Worm (Caenorhabditis elegans) whole organism, late embryonic: ENCODE data around the gene srh-82.

Source experiments
- C38D4.7 ChIP-seq: fragments of 200-800 bp; sonication (Bioruptor generic); optimal IDR thresholded peaks from 2 replicates; lab custom pipeline; 2018; ENCODE audit warnings: mild to moderate bottlenecking, missing genetic modification characterization, moderate library complexity, missing compliant biosample characterization
- T23F11.4 ChIP-seq: fragments of 200-800 bp; sonication (Bioruptor generic); optimal IDR thresholded peaks from 2 replicates; lab custom pipeline; 2018; ENCODE audit warnings: mild to moderate bottlenecking, missing genetic modification characterization, missing compliant biosample characterization
- ama-1 ChIP-seq: fragments of 150-350 bp; optimal IDR thresholded peaks from 2 replicates; lab custom pipeline; 2014
- ceh-18 ChIP-seq: sonication (generic microtip); optimal IDR thresholded peaks from 2 replicates; lab custom pipeline; 2016; ENCODE audit warnings: missing genetic modification characterization, missing compliant biosample characterization
- ceh-22 ChIP-seq: sonication (generic microtip); optimal IDR thresholded peaks from 2 replicates; lab custom pipeline; 2017; ENCODE audit warnings: missing biosample characterization, missing genetic modification characterization
- ceh-9 ChIP-seq: sonication (generic microtip); optimal IDR thresholded peaks from 2 replicates; lab custom pipeline; 2016; ENCODE audit warnings: mild to moderate bottlenecking, missing genetic modification characterization, inconsistent platforms, missing compliant biosample characterization
- dve-1 ChIP-seq: sonication (generic microtip); optimal IDR thresholded peaks from 2 replicates; lab custom pipeline; 2017; ENCODE audit warnings: antibody characterized with exemption, mild to moderate bottlenecking, missing genetic modification characterization, missing compliant biosample characterization
- elt-2 ChIP-seq: sonication (generic microtip); optimal IDR thresholded peaks from 2 replicates; lab custom pipeline; 2016; ENCODE audit warnings: missing genetic modification reagents, missing genetic modification characterization, missing compliant biosample characterization
- elt-4 ChIP-seq: sonication (generic microtip); optimal IDR thresholded peaks from 2 replicates; lab custom pipeline; 2016; ENCODE audit warnings: missing genetic modification characterization, missing compliant biosample characterization
- fax-1 ChIP-seq: sonication (generic microtip); optimal IDR thresholded peaks from 2 replicates; lab custom pipeline; 2016; ENCODE audit warnings: missing genotype, missing genetic modification characterization, missing compliant biosample characterization
- fkh-10 ChIP-seq: fragments of 150-350 bp; optimal IDR thresholded peaks from 2 replicates; lab custom pipeline; 2014; ENCODE audit warnings: missing biosample characterization, missing genetic modification reagents, missing genetic modification characterization
- gmeb-2 ChIP-seq: sonication (generic microtip); optimal IDR thresholded peaks from 2 replicates; lab custom pipeline; 2016; ENCODE audit warnings: missing genetic modification characterization, inconsistent platforms, missing compliant biosample characterization
- hlh-13 ChIP-seq: fragments of 200-800 bp; sonication (Bioruptor generic); optimal IDR thresholded peaks from 2 replicates; lab custom pipeline; 2018; ENCODE audit warnings: mild to moderate bottlenecking, missing genetic modification characterization, missing compliant biosample characterization
- hlh-30 ChIP-seq: sonication (generic microtip); optimal IDR thresholded peaks from 2 replicates; lab custom pipeline; 2017; ENCODE audit warnings: antibody characterized with exemption, missing genetic modification characterization, missing compliant biosample characterization; ENCODE audit not compliant: insufficient read depth
- lim-6 ChIP-seq: sonication (generic microtip); optimal IDR thresholded peaks from 2 replicates; lab custom pipeline; 2016; ENCODE audit warnings: missing genetic modification characterization, missing compliant biosample characterization
- lin-11 ChIP-seq: fragments of 200-800 bp; sonication (Bioruptor generic); optimal IDR thresholded peaks from 2 replicates; lab custom pipeline; 2018; ENCODE audit warnings: mild to moderate bottlenecking, missing genetic modification characterization, missing compliant biosample characterization
- madf-2 ChIP-seq: sonication (generic microtip); optimal IDR thresholded peaks from 2 replicates; lab custom pipeline; 2017; ENCODE audit warnings: missing genetic modification characterization, missing compliant biosample characterization
- nfya-1 ChIP-seq: sonication (generic microtip); optimal IDR thresholded peaks from 2 replicates; lab custom pipeline; 2017; ENCODE audit warnings: missing genetic modification characterization, mild to moderate bottlenecking, missing compliant biosample characterization, antibody characterized with exemption, moderate library complexity
- nhr-11 ChIP-seq: fragments of 150-350 bp; optimal IDR thresholded peaks from 2 replicates; lab custom pipeline; 2014; ENCODE audit warnings: missing biosample characterization, missing genetic modification characterization
- pha-2 ChIP-seq: sonication (generic microtip); optimal IDR thresholded peaks from 2 replicates; lab custom pipeline; 2017; ENCODE audit warnings: mild to moderate bottlenecking, missing genetic modification characterization, missing compliant biosample characterization
- pros-1 ChIP-seq: fragments of 150-350 bp; optimal IDR thresholded peaks from 2 replicates; lab custom pipeline; 2014; ENCODE audit warnings: missing biosample characterization, missing genetic modification reagents, missing genetic modification characterization
- rnt-1 ChIP-seq: sonication (generic microtip); optimal IDR thresholded peaks from 2 replicates; lab custom pipeline; 2016; ENCODE audit warnings: missing genetic modification characterization, missing compliant biosample characterization
- sdc-2 ChIP-seq: sonication (generic microtip); optimal IDR thresholded peaks from 2 replicates; lab custom pipeline; 2016; ENCODE audit warnings: missing genotype, missing genetic modification characterization, missing compliant biosample characterization
- sox-2 ChIP-seq: fragments of 200-800 bp; sonication (Bioruptor generic); IDR thresholded peaks from 2 replicates; pipeline ENCODE4 v1.3.6; 2022; ENCODE audit warnings: missing genetic modification reagents, missing genetic modification characterization, missing compliant biosample characterization
- sox-4 ChIP-seq: sonication (generic microtip); optimal IDR thresholded peaks from 2 replicates; lab custom pipeline; 2017; ENCODE audit warnings: mild to moderate bottlenecking, missing genetic modification characterization, inconsistent platforms, missing compliant biosample characterization
- tbx-2 ChIP-seq: sonication (generic microtip); optimal IDR thresholded peaks from 2 replicates; lab custom pipeline; 2016; ENCODE audit warnings: missing genetic modification characterization, missing compliant biosample characterization
- tbx-7 ChIP-seq: sonication (generic microtip); optimal IDR thresholded peaks from 2 replicates; lab custom pipeline; 2016; ENCODE audit warnings: missing genotype, missing genetic modification characterization, missing compliant biosample characterization
- ttx-3 ChIP-seq: sonication (generic microtip); optimal IDR thresholded peaks from 2 replicates; lab custom pipeline; 2016; ENCODE audit warnings: missing genetic modification reagents, missing genetic modification characterization, missing compliant biosample characterization
- unc-42 ChIP-seq: sonication (generic microtip); optimal IDR thresholded peaks from 2 replicates; lab custom pipeline; 2016; ENCODE audit warnings: missing genotype, missing genetic modification characterization, missing compliant biosample characterization
- unc-55 ChIP-seq: sonication (generic microtip); optimal IDR thresholded peaks from 2 replicates; lab custom pipeline; 2017; ENCODE audit warnings: missing biosample characterization, missing genetic modification reagents, missing genetic modification characterization
- unc-86 ChIP-seq: sonication (generic microtip); optimal IDR thresholded peaks from 2 replicates; lab custom pipeline; 2016; ENCODE audit warnings: missing genetic modification characterization, missing compliant biosample characterization
- ztf-16 ChIP-seq: sonication (generic microtip); optimal IDR thresholded peaks from 2 replicates; lab custom pipeline; 2017; ENCODE audit warnings: missing genetic modification characterization, missing compliant biosample characterization

srh-82 gene

DNA sequence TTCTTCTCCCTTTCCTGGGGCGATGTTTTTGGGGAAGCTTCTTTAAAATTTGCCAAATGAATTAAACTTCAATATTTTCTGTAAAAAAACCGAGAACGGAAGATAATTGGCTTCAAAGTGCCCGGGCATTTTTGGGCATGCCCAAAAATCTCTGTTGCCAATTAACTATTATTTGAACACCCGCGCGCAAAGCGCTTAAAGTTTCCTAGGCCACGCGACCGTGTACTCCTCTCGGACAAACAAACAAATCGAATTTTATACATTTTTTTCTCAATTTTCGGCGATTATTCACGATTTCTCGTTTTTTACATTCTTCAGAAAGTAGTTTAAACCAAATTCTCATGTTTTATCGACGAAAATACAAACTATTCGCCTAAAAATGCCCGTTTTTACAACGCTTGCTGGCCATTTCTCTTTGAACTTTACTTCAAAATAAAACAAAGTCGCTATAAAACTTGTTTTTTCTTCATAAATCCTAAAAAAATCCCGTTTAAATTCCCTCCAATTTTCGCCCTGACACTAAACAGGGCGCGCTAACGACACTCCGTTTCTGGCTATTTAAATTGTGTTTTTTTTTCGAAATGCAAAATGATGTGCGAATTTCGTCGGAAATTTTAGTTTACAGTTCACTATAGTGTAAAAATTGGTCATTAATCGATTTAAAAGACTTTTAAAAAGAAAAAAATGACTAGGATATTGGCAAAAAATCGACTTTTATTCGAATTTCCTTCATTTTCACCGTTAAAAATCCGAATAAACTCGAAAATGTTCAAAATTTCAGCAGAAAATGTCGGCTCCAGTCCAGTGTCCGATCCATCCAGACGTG, 11.4 kb downstream of the srh-82 start, which contains the start of gene ttb-1 (continued):
- no peak for TF ChIP-seq ama-1 (lab: Kevin White, UChicago)
- peak; percentile 8 for TF ChIP-seq rnt-1 (tag; lab: Kevin White, UChicago)
- no peak for TF ChIP-seq elt-4
- no peak for TF ChIP-seq sdc-2 (tag; lab: Kevin White, UChicago)
- TF ChIP-seq ttx-3 (tag; lab: Kevin White, UChicago), result no peak
- peak; percentile 19 for TF ChIP-seq tbx-2 (tag; lab: Kevin White, UChicago)
- TF ChIP-seq tbx-7, result peak; percentile 67
- TF ChIP-seq unc-55 (GFP tag; lab: Kevin White, UChicago), result no peak
- TF ChIP-seq fax-1 (tag; lab: Kevin White, UChicago), result no peak
- no peak for TF ChIP-seq nhr-11

DNA sequence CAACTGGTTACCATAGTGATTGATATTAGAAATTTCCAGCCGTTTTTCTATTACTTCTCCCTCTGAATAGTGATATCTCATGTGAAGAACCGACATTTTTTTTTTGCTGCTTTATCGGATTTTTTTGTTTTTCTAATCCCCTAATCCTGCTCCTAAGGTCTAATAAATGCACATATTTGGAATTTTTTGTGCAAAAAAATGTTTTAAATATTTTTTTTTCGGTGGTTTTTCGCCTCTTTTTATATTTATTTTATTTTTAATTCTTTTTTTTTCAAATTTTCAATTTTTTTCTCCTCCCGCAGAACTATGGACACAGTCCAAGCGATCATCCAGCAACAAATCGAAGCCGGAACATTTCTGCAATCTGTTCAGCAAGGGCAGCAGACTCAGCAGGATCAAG, 21.8 kb downstream of the srh-82 start, which contains the start of gene Y108G3AL.2:
Y108G3AL.2 (plus strand) TSS at position 301 of the 400 bp plus-strand sequence.
- TF ChIP-seq ceh-9 (no peak), unc-42 (tag; lab: Kevin White, UChicago) (no peak), hlh-30 (no peak), lin-11 (tag; lab: Kevin White, UChicago) (no peak), pha-2 (tag; lab: Kevin White, UChicago) (no peak), hlh-13 (GFP tag; lab: Kevin White, UChicago) (no peak), fax-1 (tag; lab: Kevin White, UChicago) (no peak), nfya-1 (tag; lab: Kevin White, UChicago) (no peak), madf-2 (tag; lab: Kevin White, UChicago) (no peak), unc-86 (tag; lab: Kevin White, UChicago) (no peak), lim-6 (tag; lab: Kevin White, UChicago) (no peak), elt-4 (no peak)

DNA sequence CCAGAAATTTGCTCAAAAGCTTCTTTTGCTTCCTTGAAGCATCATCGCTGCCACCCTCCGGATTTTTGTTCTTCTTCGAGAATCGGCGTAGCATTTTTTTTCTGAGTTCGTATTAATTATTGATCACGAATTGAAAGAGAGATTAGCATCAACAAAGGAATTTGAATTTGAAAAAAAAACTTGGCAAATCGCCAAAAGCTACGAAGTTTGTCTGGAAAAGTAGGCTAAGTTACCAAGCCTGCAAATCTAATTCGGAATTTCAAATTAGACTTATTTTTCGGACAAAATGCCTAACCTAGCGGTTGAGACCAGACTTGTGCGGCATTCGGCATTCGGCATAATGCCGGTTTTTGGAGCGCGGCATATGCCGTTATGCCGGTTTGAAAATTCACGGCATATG, 27.2 kb downstream of the srh-82 start, which contains the start of gene cfap-36:
cfap-36 (minus strand) TSS at position 101 of the 400 bp plus-strand sequence.
- TF ChIP-seq sox-2 (GFP tag; lab: Robert Waterston, UW), result no peak
- TF ChIP-seq fkh-10, result no peak
- no peak for TF ChIP-seq ceh-18
- TF ChIP-seq C38D4.7 (GFP tag; lab: Kevin White, UChicago), result no peak
- TF ChIP-seq elt-2 (tag; lab: Kevin White, UChicago), result no peak
- TF ChIP-seq sox-4 (tag; lab: Kevin White, UChicago), result no peak
- TF ChIP-seq nfya-1 (tag; lab: Kevin White, UChicago), result no peak
- no peak for TF ChIP-seq sdc-2 (tag; lab: Kevin White, UChicago)
- no peak for TF ChIP-seq gmeb-2
- no peak for TF ChIP-seq dve-1 (tag; lab: Kevin White, UChicago)
- TF ChIP-seq ceh-22 (tag; lab: Kevin White, UChicago), result no peak

DNA sequence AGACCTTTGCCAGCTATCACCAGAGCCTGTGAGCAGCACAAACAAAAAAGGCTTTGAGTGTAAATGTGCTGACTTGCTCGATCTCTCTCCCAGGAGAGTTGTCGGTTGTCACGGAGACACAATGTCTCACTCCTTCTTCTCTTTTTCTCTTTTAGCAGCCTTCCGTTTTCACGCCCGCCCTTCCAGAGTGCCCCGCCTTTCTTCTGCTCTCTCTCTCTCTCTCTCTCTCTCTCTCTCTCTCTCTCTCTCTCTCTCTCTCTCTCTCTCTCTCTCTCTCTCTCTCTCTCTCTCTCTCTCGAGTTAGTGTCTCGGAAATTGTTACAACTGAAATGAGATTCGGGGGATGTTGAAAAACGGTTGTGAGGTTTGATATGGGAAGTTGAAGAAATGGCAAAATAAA, 28.5 kb downstream of the srh-82 start:
- TF ChIP-seq T23F11.4 (GFP tag; lab: Kevin White, UChicago) (peak; percentile 1), pros-1 (tag; lab: Kevin White, UChicago) (no peak)

DNA sequence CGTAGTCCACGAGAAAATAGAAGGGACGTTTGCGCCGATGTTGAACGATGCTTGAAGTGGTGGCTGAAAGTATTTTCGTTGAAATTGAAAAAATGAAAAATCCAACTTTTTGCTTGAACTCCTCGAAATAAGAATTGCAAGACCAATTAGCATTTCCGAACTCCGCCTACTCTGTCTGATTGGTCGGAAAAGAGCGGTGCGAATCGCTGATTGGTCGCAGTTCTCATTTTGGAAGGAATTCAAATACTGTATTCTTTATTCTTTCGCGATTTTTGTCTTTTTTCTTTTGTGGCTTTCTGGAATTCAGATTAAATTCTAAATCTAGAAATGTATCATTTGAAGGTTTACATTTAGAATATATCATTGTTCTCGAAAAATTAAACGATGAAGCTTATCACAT, 29.6 kb downstream of the srh-82 start:
- TF ChIP-seq nfya-1 (tag; lab: Kevin White, UChicago), result peak; percentile 73
- TF ChIP-seq ztf-16 (tag; lab: Kevin White, UChicago), result no peak
